Worm (Caenorhabditis elegans) whole organism, midembryonic: ENCODE data around the gene F44A6.4.

Experiments used
- T22C8.4 ChIP-seq: fragments of 200-800 bp; sonication (Bioruptor generic); IDR thresholded peaks from 2 replicates; pipeline ENCODE4 v1.3.6; 2022; ENCODE audit warnings: missing genetic modification characterization, missing compliant biosample characterization
- cog-1 ChIP-seq: sonication (generic microtip); optimal IDR thresholded peaks from 2 replicates; lab custom pipeline; 2016; ENCODE audit warnings: missing genetic modification characterization, missing compliant biosample characterization
- flt-1 ChIP-seq: fragments of 200-800 bp; sonication (Bioruptor generic); IDR thresholded peaks from 2 replicates; pipeline ENCODE4 v1.3.6; 2022; ENCODE audit warnings: missing genetic modification characterization, missing compliant biosample characterization
- klf-2 ChIP-seq: fragments of 200-800 bp; sonication (Bioruptor generic); conservative IDR thresholded peaks from 2 replicates; pipeline ENCODE4 v1.3.6; 2022; ENCODE audit warnings: missing genetic modification reagents, missing genetic modification characterization, missing compliant biosample characterization
- med-1 ChIP-seq: sonication (generic microtip); optimal IDR thresholded peaks from 2 replicates; lab custom pipeline; 2017; ENCODE audit warnings: missing genetic modification characterization, mild to moderate bottlenecking, missing compliant biosample characterization, antibody characterized with exemption, missing genetic modification reagents; ENCODE audit not compliant: insufficient read depth
- ref-1 ChIP-seq: fragments of 200-800 bp; sonication (Bioruptor generic); conservative IDR thresholded peaks from 2 replicates; pipeline ENCODE4 v1.3.6; 2022; ENCODE audit warnings: missing genetic modification reagents, missing genetic modification characterization, missing compliant biosample characterization
- tab-1 ChIP-seq: fragments of 200-800 bp; sonication (Bioruptor generic); IDR thresholded peaks from 2 replicates; pipeline ENCODE4 v1.3.6; 2022; ENCODE audit warnings: missing genetic modification characterization, missing compliant biosample characterization
- ztf-23 ChIP-seq: fragments of 200-800 bp; sonication (Bioruptor generic); IDR thresholded peaks from 2 replicates; pipeline ENCODE4 v1.3.6; 2022; ENCODE audit warnings: missing genetic modification reagents, missing genetic modification characterization, missing compliant biosample characterization
- ztf-29 ChIP-seq: fragments of 200-800 bp; sonication (Bioruptor generic); IDR thresholded peaks from 2 replicates; pipeline ENCODE4 v1.3.6; 2022; ENCODE audit warnings: missing genetic modification reagents, missing genetic modification characterization, missing compliant biosample characterization

Gene F44A6.4

DNA sequence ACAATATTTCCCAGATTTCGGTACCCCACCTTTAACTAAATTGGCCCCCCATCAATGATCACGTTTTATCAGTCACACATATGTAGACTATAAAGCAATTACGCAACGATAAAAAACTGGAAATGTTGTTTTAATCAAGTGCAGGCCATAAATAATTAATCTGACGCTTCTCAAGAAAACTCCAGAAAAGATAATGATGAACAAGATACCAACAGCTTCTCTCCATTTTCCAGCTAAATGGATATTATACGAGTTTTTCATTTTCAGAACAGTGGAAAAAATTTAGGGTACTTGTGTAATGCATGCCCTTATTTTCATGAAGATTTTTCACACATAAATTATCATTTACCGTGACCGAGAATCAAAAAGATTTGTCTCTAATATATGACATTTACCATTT lies 1.0 kb upstream of the F44A6.4 start:
- no peak for TF ChIP-seq klf-2 (GFP tag; lab: Robert Waterston, UW)
- TF ChIP-seq med-1 (GFP tag; lab: Kevin White, UChicago) = no peak
- no peak for TF ChIP-seq cog-1 (tag; lab: Kevin White, UChicago)
- TF ChIP-seq ztf-29 (GFP tag; lab: Robert Waterston, UW) = no peak
- TF ChIP-seq tab-1 (GFP tag; lab: Robert Waterston, UW) = no peak
- TF ChIP-seq ztf-23 (GFP tag; lab: Robert Waterston, UW) = no peak
- TF ChIP-seq flt-1 = no peak
- TF ChIP-seq T22C8.4 = no peak
- TF ChIP-seq ref-1 (GFP tag; lab: Robert Waterston, UW) = no peak

DNA sequence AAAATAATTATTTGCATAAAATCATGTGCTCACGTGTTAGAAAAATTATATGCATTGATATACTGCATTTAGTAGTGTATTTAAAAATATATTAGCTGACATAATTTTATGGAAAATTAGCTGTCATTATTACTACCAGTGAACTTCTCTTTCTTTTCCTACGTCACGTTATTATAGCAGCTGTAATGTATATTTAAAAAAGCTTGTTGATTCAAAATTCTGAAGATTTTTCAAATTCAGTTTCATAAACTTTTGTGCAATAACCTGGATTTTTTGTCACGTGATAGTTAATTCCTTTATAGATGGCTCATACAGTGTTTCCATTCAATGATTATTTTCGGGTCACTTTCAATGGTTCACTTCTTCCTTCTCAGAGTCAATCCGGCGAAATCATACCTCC lies 2.8 kb downstream of the F44A6.4 start, which contains the start of gene F44A6.3:
Gene F44A6.3, plus strand, starts transcription at position 301 of the 400 bp plus-strand sequence.
- TF ChIP-seq klf-2 (GFP tag; lab: Robert Waterston, UW) (no peak), ref-1 (GFP tag; lab: Robert Waterston, UW) (no peak), T22C8.4 (no peak)

DNA sequence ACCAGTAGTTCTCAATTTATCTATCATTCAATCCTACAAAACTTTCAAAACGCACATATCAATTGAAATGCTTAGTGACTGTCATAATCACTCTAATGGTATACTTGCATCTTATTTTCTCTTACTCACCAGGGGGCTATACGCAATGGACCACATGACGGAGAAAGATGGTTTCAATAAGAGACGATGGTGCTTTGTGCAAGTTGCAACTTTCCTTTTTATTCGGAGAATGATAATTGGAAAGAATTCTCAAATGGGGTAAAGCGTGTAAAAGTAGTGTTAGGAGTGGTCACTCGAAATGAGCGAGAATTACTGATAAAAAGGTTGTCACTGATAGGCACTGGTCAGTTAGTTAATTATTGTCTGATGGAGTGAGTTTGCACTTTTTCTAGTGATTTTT lies 6.8 kb downstream of the F44A6.4 start:
- TF ChIP-seq cog-1 (tag; lab: Kevin White, UChicago) (no peak), T22C8.4 (no peak), ztf-29 (GFP tag; lab: Robert Waterston, UW) (no peak), tab-1 (GFP tag; lab: Robert Waterston, UW) (no peak), klf-2 (GFP tag; lab: Robert Waterston, UW) (no peak), med-1 (GFP tag; lab: Kevin White, UChicago) (no peak), ztf-23 (GFP tag; lab: Robert Waterston, UW) (no peak), flt-1 (no peak), ref-1 (GFP tag; lab: Robert Waterston, UW) (no peak)

DNA sequence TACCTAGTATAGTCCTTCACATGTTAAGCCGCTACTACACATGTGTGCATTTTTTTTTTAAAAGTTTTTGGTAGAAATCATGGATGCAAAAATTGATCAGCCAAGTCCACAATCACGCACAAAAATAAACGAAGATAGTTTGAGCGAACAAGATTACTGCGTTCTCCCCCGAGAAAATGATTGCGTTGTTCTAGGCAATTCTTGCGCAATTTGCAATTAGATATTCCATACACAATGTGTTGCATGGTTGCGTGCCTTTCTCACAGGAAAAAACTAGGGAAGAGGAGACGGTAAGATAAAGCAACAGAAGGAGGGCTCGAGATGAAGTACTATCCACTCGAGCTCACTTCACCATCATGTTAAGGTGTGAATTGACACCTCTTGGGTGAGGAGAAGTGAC lies 9.3 kb downstream of the F44A6.4 start:
- TF ChIP-seq ref-1 (GFP tag; lab: Robert Waterston, UW) (no peak), flt-1 (peak; percentile 14; the same call in 1 of the 2 replicates)

ce11 chrX:10205321-10205720 lies 10.0 kb downstream of the F44A6.4 start, which contains the start of gene sex-1:
Gene sex-1 (minus strand): TSS chrX:10205421.
- TF ChIP-seq med-1 (GFP tag; lab: Kevin White, UChicago) (no peak), ztf-29 (GFP tag; lab: Robert Waterston, UW) (no peak), tab-1 (GFP tag; lab: Robert Waterston, UW) (no peak), ztf-23 (GFP tag; lab: Robert Waterston, UW) (no peak), T22C8.4 (no peak), ref-1 (GFP tag; lab: Robert Waterston, UW) (no peak), cog-1 (tag; lab: Kevin White, UChicago) (no peak), flt-1 (no peak), klf-2 (GFP tag; lab: Robert Waterston, UW) (no peak)

DNA sequence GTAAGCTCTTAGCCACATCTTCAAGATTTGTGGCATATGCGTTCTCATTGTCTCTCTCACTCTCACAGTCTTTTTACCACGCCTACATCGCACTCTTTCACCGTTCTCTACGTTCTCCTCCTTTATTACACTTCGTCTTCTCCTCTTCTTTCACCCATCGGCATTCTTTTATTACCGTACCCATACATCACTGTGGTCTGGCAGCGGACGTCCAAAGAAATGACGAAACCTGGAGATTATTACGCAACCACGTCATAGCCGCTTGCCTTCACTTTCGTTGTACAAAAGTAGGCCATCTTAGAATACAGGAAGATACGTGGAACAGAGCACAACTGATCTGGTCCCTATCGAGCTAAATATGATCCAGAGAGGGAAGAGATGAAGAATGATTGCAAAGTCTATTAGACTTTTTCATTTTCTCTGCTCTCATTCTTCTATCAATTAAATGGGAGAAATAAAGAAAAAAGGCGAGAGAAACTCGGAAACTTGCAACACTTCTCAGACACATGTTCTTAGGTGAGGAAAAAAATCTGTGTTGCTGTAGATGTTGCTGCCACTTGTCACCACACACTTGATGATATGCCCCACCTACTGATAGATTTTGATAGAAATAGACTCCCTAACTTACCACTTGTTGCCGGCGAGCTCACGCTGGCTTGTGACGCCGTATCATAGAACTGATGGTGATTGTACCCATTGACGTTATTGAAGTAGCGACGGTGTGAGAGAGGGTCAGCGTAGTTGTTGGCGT lies 10.8 kb downstream of the F44A6.4 start:
- TF ChIP-seq cog-1 (tag; lab: Kevin White, UChicago) = peak; percentile 55
- TF ChIP-seq klf-2 (GFP tag; lab: Robert Waterston, UW) = no peak
- TF ChIP-seq flt-1 = peak; percentile 62; the same call in 1 of the 2 replicates

DNA sequence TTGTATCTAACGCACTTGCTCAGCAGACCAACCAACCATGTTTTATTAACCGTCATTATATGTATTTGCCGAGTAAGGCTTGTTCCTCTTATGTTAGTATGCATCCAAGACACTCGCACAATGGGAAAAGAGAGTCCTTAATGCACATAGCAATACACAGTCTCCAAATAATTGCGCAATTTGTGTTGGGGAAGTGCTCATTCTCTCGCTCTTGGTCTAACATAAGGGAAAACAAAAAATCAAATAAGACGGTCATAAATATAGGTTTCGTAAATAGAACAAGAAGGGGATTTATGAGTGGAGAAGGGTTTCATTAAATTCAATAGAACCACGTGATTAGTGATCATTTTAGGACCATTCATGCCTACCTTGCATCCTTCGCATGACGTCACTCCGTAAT lies 11.8 kb downstream of the F44A6.4 start:
- TF ChIP-seq flt-1 = no peak
- no peak for TF ChIP-seq T22C8.4
- no peak for TF ChIP-seq tab-1 (GFP tag; lab: Robert Waterston, UW)
- no peak for TF ChIP-seq med-1 (GFP tag; lab: Kevin White, UChicago)

DNA sequence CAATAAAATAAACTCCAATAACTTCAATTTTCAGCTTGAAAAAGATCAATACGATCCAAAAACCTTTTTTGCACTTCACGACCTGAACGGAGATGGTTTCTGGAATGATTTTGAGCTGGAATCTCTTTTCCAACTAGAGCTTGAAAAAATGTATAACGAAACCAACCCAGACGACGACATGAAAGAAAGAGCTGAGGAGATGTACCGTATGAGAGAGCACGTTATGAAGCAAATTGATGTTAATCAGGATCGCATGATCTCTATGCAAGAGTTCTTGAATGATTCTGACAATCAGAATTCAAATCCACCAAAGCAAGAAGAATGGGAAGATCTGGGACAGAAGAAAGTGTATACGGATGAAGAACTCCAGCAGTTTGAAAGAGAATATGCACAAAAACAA lies 16.1 kb downstream of the F44A6.4 start:
- TF ChIP-seq ref-1 (GFP tag; lab: Robert Waterston, UW) (no peak), ztf-29 (GFP tag; lab: Robert Waterston, UW) (no peak)

DNA sequence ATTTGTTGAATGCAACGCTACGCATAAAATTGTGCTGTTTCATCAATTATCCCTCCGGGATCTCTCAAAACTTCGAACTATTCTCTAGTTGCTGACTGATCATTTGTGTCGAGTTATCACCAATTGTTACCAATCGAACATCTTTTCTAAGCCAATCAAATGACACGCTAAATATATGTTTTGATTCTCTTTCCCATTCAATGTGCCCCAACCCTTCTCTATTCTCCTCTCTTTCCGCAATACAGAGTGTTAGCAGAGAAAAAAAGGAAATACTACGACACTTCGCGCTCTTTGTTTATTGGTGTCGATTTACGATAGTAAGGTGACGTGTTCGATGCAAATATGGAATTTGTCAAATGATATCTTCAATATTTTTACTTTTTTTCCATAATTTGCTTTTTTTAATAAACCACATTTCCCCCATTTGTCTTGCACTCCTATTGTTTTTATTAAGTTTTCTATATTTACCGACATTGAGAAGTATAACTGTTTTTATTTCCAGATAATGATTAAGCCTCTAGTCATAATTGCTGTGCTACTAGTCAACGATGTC lies 18.0 kb downstream of the F44A6.4 start, which contains the start of gene nucb-1:
Gene nucb-1, plus strand, starts transcription at position 503 of the 553 bp plus-strand sequence.
- TF ChIP-seq flt-1 = no peak
- TF ChIP-seq ztf-23 (GFP tag; lab: Robert Waterston, UW) = 0 out of 2 replicates have a peak, but pooled peaks have one; percentile 23
- peak; percentile 68 for TF ChIP-seq cog-1 (tag; lab: Kevin White, UChicago)

ce11 chrX:10194327-10195096 lies 20.8 kb downstream of the F44A6.4 start, which contains the start of gene myrf-2:
Gene myrf-2 (minus strand): TSS chrX:10194377.
- TF ChIP-seq ref-1 (GFP tag; lab: Robert Waterston, UW) (no peak), ztf-29 (GFP tag; lab: Robert Waterston, UW) (no peak), T22C8.4 (no peak), ztf-23 (GFP tag; lab: Robert Waterston, UW) (no peak), flt-1 (no peak), cog-1 (tag; lab: Kevin White, UChicago) (no peak), tab-1 (GFP tag; lab: Robert Waterston, UW) (no peak), klf-2 (GFP tag; lab: Robert Waterston, UW) (no peak), med-1 (GFP tag; lab: Kevin White, UChicago) (no peak)
